Fruit fly (Drosophila melanogaster) whole organism, pupa: ENCODE results near the gene CG13795.

ENCODE experiments used
- CG10348 ChIP-seq: fragments of 200-800 bp; sonication (Bioruptor generic); IDR thresholded peaks from 2 replicates; pipeline ENCODE4 v1.3.6; 2022; ENCODE audit warnings: missing biosample characterization, missing genetic modification characterization
- CG12605 ChIP-seq: fragments of 200-800 bp; sonication (Bioruptor generic); IDR thresholded peaks from 2 replicates; pipeline ENCODE4 v1.3.6; 2022; ENCODE audit warnings: missing biosample characterization, missing genetic modification characterization
- CG13204 ChIP-seq: fragments of 200-800 bp; sonication (Bioruptor generic); optimal IDR thresholded peaks from 2 replicates; lab custom pipeline; 2018; ENCODE audit warnings: missing biosample characterization, mild to moderate bottlenecking, missing genetic modification characterization, moderate library complexity
- CG14655 ChIP-seq: fragments of 200-800 bp; sonication (Bioruptor generic); optimal IDR thresholded peaks from 3 replicates; lab custom pipeline; 2017; ENCODE audit warnings: mild to moderate bottlenecking, missing biosample characterization, missing genetic modification reagents, missing genetic modification characterization
- CG15710 ChIP-seq: fragments of 200-800 bp; sonication (Bioruptor generic); optimal IDR thresholded peaks from 2 replicates; lab custom pipeline; 2018; ENCODE audit warnings: missing biosample characterization, mild to moderate bottlenecking, missing genetic modification characterization, moderate library complexity
- CG17806 ChIP-seq: fragments of 200-800 bp; sonication (Bioruptor generic); optimal IDR thresholded peaks from 2 replicates; lab custom pipeline; 2018; ENCODE audit warnings: missing biosample characterization, mild to moderate bottlenecking, missing genetic modification characterization, moderate library complexity
- CG32121 ChIP-seq: fragments of 200-800 bp; sonication (Bioruptor generic); IDR thresholded peaks from 2 replicates; pipeline ENCODE4 v1.3.6; 2022; ENCODE audit warnings: missing biosample characterization, missing genetic modification characterization
- CG34367 ChIP-seq: fragments of 200-800 bp; sonication (Bioruptor generic); optimal IDR thresholded peaks from 2 replicates; lab custom pipeline; 2018; ENCODE audit warnings: missing biosample characterization, mild to moderate bottlenecking, missing genetic modification characterization
- CG4496 ChIP-seq: fragments of 200-800 bp; sonication (Bioruptor generic); IDR thresholded peaks from 3 replicates; pipeline ENCODE4 v1.3.6; 2022; ENCODE audit warnings: missing biosample characterization, missing genetic modification characterization
- CG8159 ChIP-seq: fragments of 200-800 bp; sonication (Bioruptor generic); optimal IDR thresholded peaks from 3 replicates; lab custom pipeline; 2018; ENCODE audit warnings: missing biosample characterization, mild to moderate bottlenecking, missing genetic modification characterization, moderate library complexity
- CG8301 ChIP-seq: fragments of 200-800 bp; sonication (Bioruptor generic); optimal IDR thresholded peaks from 2 replicates; lab custom pipeline; 2018; ENCODE audit warnings: missing biosample characterization, mild to moderate bottlenecking, missing genetic modification characterization
- CG9948 ChIP-seq: fragments of 200-800 bp; sonication (Bioruptor generic); optimal IDR thresholded peaks from 2 replicates; lab custom pipeline; 2018; ENCODE audit warnings: missing biosample characterization, mild to moderate bottlenecking, missing genetic modification characterization, moderate library complexity
- D1 ChIP-seq: fragments of 200-800 bp; sonication (Bioruptor generic); optimal IDR thresholded peaks from 2 replicates; lab custom pipeline; 2018; ENCODE audit warnings: missing biosample characterization, mild to moderate bottlenecking, missing genetic modification characterization, moderate library complexity
- EcR ChIP-seq: fragments of 200-800 bp; sonication (Bioruptor generic); optimal IDR thresholded peaks from 3 replicates; lab custom pipeline; 2019; ENCODE audit warnings: missing biosample characterization, missing genetic modification characterization, mild to moderate bottlenecking, moderate library complexity, missing genetic modification reagents
- Ets98B ChIP-seq: fragments of 200-800 bp; sonication (Bioruptor generic); IDR thresholded peaks from 2 replicates; pipeline ENCODE4 v1.3.6; 2022; ENCODE audit warnings: missing biosample characterization, missing genetic modification characterization
- Pif1A ChIP-seq: fragments of 200-800 bp; sonication (Bioruptor generic); optimal IDR thresholded peaks from 3 replicates; lab custom pipeline; 2016; ENCODE audit warnings: missing biosample characterization, missing genetic modification characterization
- Pif1B ChIP-seq: fragments of 200-800 bp; sonication (Bioruptor generic); optimal IDR thresholded peaks from 3 replicates; lab custom pipeline; 2016; ENCODE audit warnings: missing biosample characterization, missing genetic modification characterization
- Snoo ChIP-seq: fragments of 200-800 bp; sonication (Bioruptor generic); optimal IDR thresholded peaks from 3 replicates; lab custom pipeline; 2017; ENCODE audit warnings: missing biosample characterization, mild to moderate bottlenecking, missing genetic modification characterization, inconsistent platforms
- fd96Ca ChIP-seq: fragments of 200-800 bp; sonication (Bioruptor generic); IDR thresholded peaks from 3 replicates; pipeline ENCODE4 v1.3.6; 2022; ENCODE audit warnings: missing biosample characterization, missing genetic modification characterization
- gl ChIP-seq: fragments of 200-800 bp; sonication (Bioruptor generic); optimal IDR thresholded peaks from 2 replicates; lab custom pipeline; 2018; ENCODE audit warnings: missing biosample characterization, mild to moderate bottlenecking, missing genetic modification characterization
- rn ChIP-seq: fragments of 200-800 bp; sonication (Bioruptor generic); IDR thresholded peaks from 2 replicates; pipeline ENCODE4 v1.3.6; 2022; ENCODE audit warnings: missing biosample characterization, missing genetic modification characterization

Gene CG13795

DNA sequence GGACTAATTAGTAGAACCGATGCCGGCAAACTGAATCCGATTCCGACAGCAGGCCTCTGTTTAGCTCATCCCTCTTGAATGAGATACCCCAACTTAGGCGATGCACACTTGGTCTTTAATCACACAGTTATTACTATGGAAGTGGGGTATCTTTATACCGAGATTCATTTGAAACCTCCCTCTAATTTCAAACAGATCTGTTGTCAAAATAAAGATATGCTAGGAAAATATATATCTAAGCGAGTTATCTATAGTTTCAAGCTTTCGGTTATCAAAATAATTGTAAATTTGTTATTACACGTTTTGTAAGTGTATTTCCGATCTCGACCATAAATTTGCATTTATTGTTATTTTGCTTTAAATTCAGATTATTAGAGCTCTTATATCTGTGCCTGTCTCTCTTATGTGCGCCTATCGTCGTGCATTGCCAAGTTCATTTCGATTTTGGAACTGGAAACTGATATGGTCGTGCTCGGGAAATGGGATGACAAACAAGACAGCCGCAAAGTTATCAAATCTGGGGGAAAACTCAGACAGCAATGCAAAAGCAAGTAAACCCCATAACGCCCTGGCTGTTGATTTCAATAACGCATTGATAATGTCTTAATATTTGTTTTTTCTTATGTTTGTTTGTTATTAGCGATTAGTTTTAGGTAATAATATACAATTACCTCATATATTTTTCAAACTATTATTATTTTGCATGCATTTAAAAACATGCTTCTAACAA is at the start of gene CG13795:
TSS of gene CG13795 (minus strand) at position 31 of the 730 bp plus-strand sequence.
- TF ChIP-seq CG14655 (GFP tag; lab: Kevin White, UChicago) (peak; percentile 17), Ets98B (GFP tag; lab: Robert Waterston, UW) (no peak), CG32121 (GFP tag; lab: Robert Waterston, UW) (no peak), D1 (tag; lab: Kevin White, UChicago) (no peak)
- TF ChIP-seq, all 21 proteins: peak for 1

DNA sequence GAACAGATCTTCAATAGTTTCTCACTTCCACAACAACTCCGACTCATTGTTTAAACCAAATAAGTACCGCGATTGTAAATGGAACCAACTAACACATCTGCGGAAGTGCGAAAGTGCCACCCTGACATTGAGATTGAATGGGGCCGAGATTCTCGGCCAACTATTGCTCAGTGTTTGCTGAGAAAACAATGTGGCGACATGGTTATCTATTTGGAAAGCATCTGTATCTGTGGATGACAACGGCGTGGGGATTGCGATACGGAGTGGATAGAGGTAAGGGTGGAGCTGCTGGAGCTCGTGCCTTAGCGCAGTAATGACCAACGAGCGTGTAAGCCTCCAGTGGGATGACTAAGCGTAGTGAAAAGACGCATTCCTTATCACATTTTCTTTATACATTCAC is 49.2 kb upstream of the CG13795 start:
- TF ChIP-seq CG17806 (tag; lab: Kevin White, UChicago) (no peak), Pif1A (no peak), CG14655 (GFP tag; lab: Kevin White, UChicago) (no peak), fd96Ca (GFP tag; lab: Robert Waterston, UW) (no peak), gl (tag; lab: Kevin White, UChicago) (no peak), CG8159 (tag; lab: Kevin White, UChicago) (no peak), CG12605 (GFP tag; lab: Robert Waterston, UW) (no peak), CG10348 (GFP tag; lab: Robert Waterston, UW) (no peak), EcR (no peak), CG34367 (no peak), CG32121 (GFP tag; lab: Robert Waterston, UW) (no peak), Ets98B (GFP tag; lab: Robert Waterston, UW) (no peak), Snoo (no peak), rn (GFP tag; lab: Robert Waterston, UW) (no peak), CG13204 (GFP tag; lab: Kevin White, UChicago) (no peak)

DNA sequence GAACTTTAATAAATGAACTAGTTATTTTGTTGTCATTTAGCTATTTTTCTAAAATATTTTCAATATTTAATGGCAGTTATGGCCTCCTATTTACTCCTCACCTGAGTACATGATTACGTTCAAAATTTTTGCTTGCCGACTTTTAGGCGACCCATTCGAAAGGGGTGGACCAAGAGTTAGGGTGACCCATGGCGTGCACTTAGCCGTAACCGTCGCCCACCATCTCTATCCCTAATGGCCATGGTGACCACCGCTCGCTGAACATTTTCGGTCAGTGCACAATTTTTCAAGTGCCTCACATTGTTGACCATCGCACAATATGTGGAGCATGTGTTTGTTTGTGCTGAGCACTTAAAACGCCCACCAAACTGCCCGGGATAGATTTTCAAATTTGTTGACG is 45.8 kb upstream of the CG13795 start:
- TF ChIP-seq CG17806 (tag; lab: Kevin White, UChicago) (no peak), CG15710 (no peak), CG8159 (tag; lab: Kevin White, UChicago) (peak; percentile 81), CG8301 (tag; lab: Kevin White, UChicago) (no peak)

DNA sequence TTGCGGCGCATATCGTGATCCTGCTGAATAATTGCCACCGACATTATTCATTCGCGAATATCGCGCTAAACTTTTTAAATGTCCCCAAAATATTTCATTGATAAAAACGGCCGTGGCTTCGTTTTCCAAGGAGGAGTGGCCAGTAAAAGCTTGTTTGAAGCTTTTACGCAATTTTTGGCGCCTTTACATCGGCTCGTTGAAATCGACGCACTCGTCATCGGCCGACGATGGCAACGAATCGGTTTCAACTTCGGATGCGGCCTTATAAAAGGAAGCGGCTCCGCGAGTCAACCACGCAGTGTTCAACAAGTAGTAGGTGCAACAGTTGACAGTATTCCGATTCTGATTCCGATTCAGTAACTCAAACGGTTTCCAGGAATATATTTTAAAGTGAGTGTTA is 41.2 kb upstream of the CG13795 start, which contains the start of gene CG7191:
TSS of gene CG7191 (plus strand) at position 301 of the 400 bp plus-strand sequence.
- TF ChIP-seq CG32121 (GFP tag; lab: Robert Waterston, UW) = no peak
- no peak for TF ChIP-seq CG8159 (tag; lab: Kevin White, UChicago)
- TF ChIP-seq CG9948 (tag; lab: Kevin White, UChicago) = no peak
- no peak for TF ChIP-seq gl (tag; lab: Kevin White, UChicago)
- no peak for TF ChIP-seq EcR
- no peak for TF ChIP-seq CG34367
- no peak for TF ChIP-seq CG10348 (GFP tag; lab: Robert Waterston, UW)
- no peak for TF ChIP-seq CG13204 (GFP tag; lab: Kevin White, UChicago)
- TF ChIP-seq Pif1B (GFP tag; lab: Kevin White, UChicago) = no peak
- no peak for TF ChIP-seq Ets98B (GFP tag; lab: Robert Waterston, UW)
- TF ChIP-seq rn (GFP tag; lab: Robert Waterston, UW) = no peak
- no peak for TF ChIP-seq Pif1A
- TF ChIP-seq CG12605 (GFP tag; lab: Robert Waterston, UW) = no peak
- no peak for TF ChIP-seq CG8301 (tag; lab: Kevin White, UChicago)
- TF ChIP-seq Snoo = no peak
- TF ChIP-seq CG4496 (GFP tag; lab: Robert Waterston, UW) = no peak
- no peak for TF ChIP-seq CG14655 (GFP tag; lab: Kevin White, UChicago)

DNA sequence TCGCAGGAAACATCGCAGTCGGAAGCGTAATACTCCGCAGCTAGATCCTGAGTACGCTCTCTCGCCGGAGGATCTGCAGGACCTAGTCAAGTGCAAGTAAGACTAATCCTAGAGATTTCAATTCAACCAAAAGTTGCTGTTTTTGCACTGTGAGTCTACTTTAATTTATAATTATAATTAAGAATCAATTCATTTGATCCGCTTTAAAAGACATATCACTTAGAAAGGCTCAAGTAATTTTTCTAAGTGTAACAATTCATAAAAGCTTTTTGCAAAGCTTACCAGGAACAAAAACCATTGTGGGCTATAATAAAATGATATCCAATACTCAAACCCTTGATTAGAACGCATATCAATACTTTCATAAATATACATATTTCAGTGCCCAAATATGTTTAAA is 30.7 kb upstream of the CG13795 start:
- peak; percentile 2 for TF ChIP-seq CG8159 (tag; lab: Kevin White, UChicago)
- peak; percentile 51; the same call in 2 of the 3 replicates for TF ChIP-seq CG4496 (GFP tag; lab: Robert Waterston, UW)
- no peak for TF ChIP-seq CG12605 (GFP tag; lab: Robert Waterston, UW)
- TF ChIP-seq CG14655 (GFP tag; lab: Kevin White, UChicago) = no peak

DNA sequence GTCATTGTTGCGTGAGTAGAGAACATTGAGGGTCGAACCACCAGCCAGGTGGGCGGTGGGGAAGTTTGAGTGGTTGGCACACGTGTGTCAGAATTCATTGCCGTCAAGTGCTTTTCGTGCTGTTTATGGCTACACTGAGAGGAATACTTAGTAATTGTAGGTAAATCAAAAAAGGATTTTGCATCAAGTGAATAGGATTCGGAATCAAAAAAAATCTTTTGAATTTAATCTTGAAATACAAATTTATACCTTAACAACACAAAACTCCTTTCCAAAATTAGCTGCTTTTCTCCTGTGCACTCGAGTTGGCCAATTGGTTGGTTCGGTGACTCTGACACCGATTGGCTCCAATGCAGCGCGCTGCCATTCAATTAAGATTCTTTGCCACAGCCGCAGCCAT is 28.4 kb upstream of the CG13795 start:
- TF ChIP-seq CG9948 (tag; lab: Kevin White, UChicago) = peak; percentile 5
- peak; percentile 27 for TF ChIP-seq CG17806 (tag; lab: Kevin White, UChicago)
- no peak for TF ChIP-seq CG12605 (GFP tag; lab: Robert Waterston, UW)
- no peak for TF ChIP-seq gl (tag; lab: Kevin White, UChicago)
- peak; percentile 31 for TF ChIP-seq CG14655 (GFP tag; lab: Kevin White, UChicago)
- TF ChIP-seq CG4496 (GFP tag; lab: Robert Waterston, UW) = peak; percentile 70; the same call in 2 of the 3 replicates
- no peak for TF ChIP-seq Pif1A
- TF ChIP-seq CG13204 (GFP tag; lab: Kevin White, UChicago) = no peak
- TF ChIP-seq Snoo = no peak
- TF ChIP-seq D1 (tag; lab: Kevin White, UChicago) = no peak
- no peak for TF ChIP-seq EcR
- peak; percentile 53 for TF ChIP-seq Ets98B (GFP tag; lab: Robert Waterston, UW)
- no peak for TF ChIP-seq CG10348 (GFP tag; lab: Robert Waterston, UW)
- peak; percentile 43 for TF ChIP-seq CG8301 (tag; lab: Kevin White, UChicago)
- peak; percentile 69; the same call in 2 of the 3 replicates for TF ChIP-seq fd96Ca (GFP tag; lab: Robert Waterston, UW)
- peak; percentile 25 for TF ChIP-seq CG8159 (tag; lab: Kevin White, UChicago)
- TF ChIP-seq CG32121 (GFP tag; lab: Robert Waterston, UW) = peak; percentile 53; the same call in 1 of the 2 replicates
- TF ChIP-seq Pif1B (GFP tag; lab: Kevin White, UChicago) = no peak
